Fruit fly (Drosophila melanogaster): Measurements from ENCODE around the gene CCT2.

The CCT2 gene

dm6 chrX:9080962-9081361 lies 8.4 kb upstream of the CCT2 start, which contains the start of the genes CG7246 and HP1b (continued):
- TF ChIP-seq insv (GFP tag; optimal IDR thresholded peaks at IDR 0.05) (peak in 1 of 2 experiments; percentile 12), CG15514 (GFP tag; optimal IDR thresholded peaks at IDR 0.05) (peak; percentile 77), ewg (GFP tag; optimal IDR thresholded peaks at IDR 0.05) (peak; percentile 64), HmgZ (tag; optimal IDR thresholded peaks at IDR 0.05) (peak; percentile 59), Blimp-1 (GFP tag; optimal IDR thresholded peaks at IDR 0.05) (peak; percentile 63), Dll (GFP tag; IDR thresholded peaks at IDR 0.05; ENCODE audit: partially characterized antibody) (peak; percentile 85), tin (GFP tag; optimal IDR thresholded peaks at IDR 0.05) (peak; percentile 72), prd (optimal IDR thresholded peaks at IDR 0.05) (no peak), prd (GFP tag; IDR thresholded peaks at IDR 0.05) (peak; percentile 84), ci (GFP tag; IDR thresholded peaks at IDR 0.05) (peak; percentile 76), CG17361 (GFP tag; IDR thresholded peaks at IDR 0.05) (peak; percentile 75), Stat92E (GFP tag; optimal IDR thresholded peaks at IDR 0.05) (no peak), ems (GFP tag; optimal IDR thresholded peaks at IDR 0.05) (peak; percentile 59), Abd-B (GFP tag; optimal IDR thresholded peaks at IDR 0.05) (peak; percentile 72), B-H2 (GFP tag; optimal IDR thresholded peaks at IDR 0.05) (peak; percentile 69), D19A (tag; optimal IDR thresholded peaks at IDR 0.05) (peak; percentile 59), CG6683 (GFP tag; optimal IDR thresholded peaks at IDR 0.05) (peak; percentile 27), Opbp (GFP tag; IDR thresholded peaks at IDR 0.05; ENCODE audit: partially characterized antibody) (peak; percentile 54; the same call in 2 of the 3 replicates), otp (GFP tag; IDR thresholded peaks at IDR 0.05) (peak; percentile 41; the same call in 1 of the 3 replicates), ase (GFP tag; IDR thresholded peaks at IDR 0.05) (peak; percentile 85), dysf (GFP tag; IDR thresholded peaks at IDR 0.05) (peak; percentile 74), NFAT (GFP tag; IDR thresholded peaks at IDR 0.05) (peak; percentile 48; the same call in 1 of the 2 replicates), CG5180 (GFP tag; optimal IDR thresholded peaks at IDR 0.05) (no peak), Hmx (GFP tag; optimal IDR thresholded peaks at IDR 0.05) (no peak), CG17359 (tag; optimal IDR thresholded peaks at IDR 0.05) (peak; percentile 69), fd3F (GFP tag; optimal IDR thresholded peaks at IDR 0.05) (peak; percentile 25), rib (GFP tag; IDR thresholded peaks at IDR 0.05) (peak; percentile 42; the same call in 1 of the 2 replicates), CG7357 (GFP tag; IDR thresholded peaks at IDR 0.05) (peak; percentile 11; the same call in 1 of the 3 replicates), CG6765 (GFP tag; optimal IDR thresholded peaks at IDR 0.05) (peak; percentile 30), CG17568 (GFP tag; optimal IDR thresholded peaks at IDR 0.05) (no peak), CG11398 (GFP tag; optimal IDR thresholded peaks at IDR 0.05) (peak; percentile 2), Poxn (GFP tag; IDR thresholded peaks at IDR 0.05) (no peak; the same call in 1 of the 2 replicates), CHES-1-like (GFP tag; optimal IDR thresholded peaks at IDR 0.05) (peak; percentile 66), toy (GFP tag; IDR thresholded peaks at IDR 0.05) (no peak), lola (GFP tag; optimal IDR thresholded peaks at IDR 0.05) (peak in 1 of 3 experiments; percentile 56), CG17328 (GFP tag; IDR thresholded peaks at IDR 0.05) (peak; percentile 57; the same call in 1 of the 2 replicates), dpn (GFP tag; optimal IDR thresholded peaks at IDR 0.05) (peak; percentile 50 to 59), shn (GFP tag; optimal IDR thresholded peaks at IDR 0.05) (no peak), Drgx (GFP tag; IDR thresholded peaks at IDR 0.05) (peak; percentile 64), CTCF (GFP tag; optimal IDR thresholded peaks at IDR 0.05) (peak; percentile 32), CG8765 (GFP tag; IDR thresholded peaks at IDR 0.05) (0 out of 2 replicates have a peak, but pooled peaks have one; percentile 40), pho (GFP tag; optimal IDR thresholded peaks at IDR 0.05) (peak; percentile 46), CG1024 (GFP tag; IDR thresholded peaks at IDR 0.05) (peak; percentile 35; the same call in 1 of the 2 replicates), Dref (GFP tag; IDR thresholded peaks at IDR 0.05) (peak; percentile 63), Doc3 (GFP tag; IDR thresholded peaks at IDR 0.05; ENCODE audit: partially characterized antibody) (peak; percentile 75; the same call in 2 of the 3 replicates), CG12942 (GFP tag; optimal IDR thresholded peaks at IDR 0.05) (peak; percentile 56), oc (tag; optimal IDR thresholded peaks at IDR 0.05) (peak; percentile 3), CG3407 (GFP tag; optimal IDR thresholded peaks at IDR 0.05) (peak; percentile 41), Scr (GFP tag; IDR thresholded peaks at IDR 0.05; ENCODE audit: partially characterized antibody) (peak; percentile 86), Sry-β (GFP tag; optimal IDR thresholded peaks at IDR 0.05) (peak; percentile 67)
